Worm (Caenorhabditis elegans) whole organism, L2 larva: ENCODE measurements around the gene Y55D5A.3.

Source experiments
- ZK546.5 ChIP-seq: sonication (generic microtip); optimal IDR thresholded peaks from 2 replicates; lab custom pipeline; 2017; ENCODE audit warnings: missing biosample characterization, missing genetic modification characterization
- ama-1 ChIP-seq: fragments of 150-350 bp; optimal IDR thresholded peaks from 2 replicates; lab custom pipeline; 2018; ENCODE audit warnings: inconsistent platforms
- egl-27 ChIP-seq: sonication (generic microtip); optimal IDR thresholded peaks from 3 replicates; lab custom pipeline; 2017; ENCODE audit warnings: missing biosample characterization, missing genetic modification reagents, missing genetic modification characterization
- elt-3 ChIP-seq: sonication (generic microtip); optimal IDR thresholded peaks from 2 replicates; lab custom pipeline; 2017; ENCODE audit warnings: missing biosample characterization, missing genetic modification characterization
- fos-1 ChIP-seq: fragments of 150-350 bp; optimal IDR thresholded peaks from 2 replicates; lab custom pipeline; 2014; ENCODE audit warnings: missing biosample characterization, missing genetic modification characterization
- lin-13 ChIP-seq: fragments of 150-350 bp; optimal IDR thresholded peaks from 2 replicates; lab custom pipeline; 2014; ENCODE audit warnings: missing biosample characterization, missing genetic modification reagents, missing genetic modification characterization
- lsy-2 ChIP-seq, 2 experiments: fragments of 150-350 bp in 1 of 2; sonication (generic microtip) in 1 of 2; optimal IDR thresholded peaks; 2 replicates each; lab custom pipeline; 2014 to 2017; ENCODE audit warnings: missing biosample characterization in 2 of 2, missing genetic modification characterization in 2 of 2
- nhr-11 ChIP-seq: fragments of 150-350 bp; optimal IDR thresholded peaks from 2 replicates; lab custom pipeline; 2014; ENCODE audit warnings: missing biosample characterization, missing genetic modification characterization
- nhr-12 ChIP-seq: fragments of 150-350 bp; optimal IDR thresholded peaks from 2 replicates; lab custom pipeline; 2014; ENCODE audit warnings: missing biosample characterization, missing genetic modification characterization
- nhr-237 ChIP-seq: fragments of 150-350 bp; optimal IDR thresholded peaks from 2 replicates; lab custom pipeline; 2014; ENCODE audit warnings: missing biosample characterization, missing genetic modification characterization
- sem-4 ChIP-seq: fragments of 150-350 bp; optimal IDR thresholded peaks from 2 replicates; lab custom pipeline; 2014; ENCODE audit warnings: missing biosample characterization, missing genetic modification reagents, missing genetic modification characterization
- snpc-4 ChIP-seq: fragments of 150-350 bp; optimal IDR thresholded peaks from 2 replicates; lab custom pipeline; 2014; ENCODE audit warnings: missing biosample characterization, missing genetic modification characterization
- zag-1 ChIP-seq: fragments of 150-350 bp; optimal IDR thresholded peaks from 2 replicates; lab custom pipeline; 2014; ENCODE audit warnings: missing biosample characterization, missing genetic modification characterization
- ztf-1 ChIP-seq: fragments of 200-800 bp; sonication (Bioruptor generic); conservative IDR thresholded peaks from 2 replicates; pipeline ENCODE4 v1.3.6; 2022; ENCODE audit warnings: missing genetic modification characterization, missing compliant biosample characterization

ce11 chrIII:2992234-2992633, 16.6 kb upstream of the Y55D5A.3 start:
- TF ChIP-seq ztf-1 (GFP tag; lab: Robert Waterston, UW) (no peak), elt-3 (tag; lab: Kevin White, UChicago) (no peak), egl-27 (tag; lab: Kevin White, UChicago) (no peak), nhr-237 (tag; lab: Kevin White, UChicago) (no peak), nhr-11 (tag; lab: Kevin White, UChicago) (no peak), zag-1 (tag; lab: Kevin White, UChicago) (no peak), sem-4 (tag; lab: Kevin White, UChicago) (no peak), ZK546.5 (no peak), nhr-12 (tag; lab: Kevin White, UChicago) (no peak), ama-1 (lab: Kevin White, UChicago) (no peak), snpc-4 (no peak), fos-1 (tag; lab: Kevin White, UChicago) (no peak), lin-13 (GFP tag; lab: Kevin White, UChicago) (no peak), lsy-2 (tag; optimal IDR thresholded peaks at IDR 0.05; lab: Kevin White, UChicago) (no peak)
